Worm (Caenorhabditis elegans) whole organism, late embryonic: Measurements from ENCODE around the gene btb-2.

Source experiments
- C08G9.2 ChIP-seq: sonication (generic microtip); optimal IDR thresholded peaks from 2 replicates; lab custom pipeline; 2016; ENCODE audit warnings: mild to moderate bottlenecking, missing genetic modification characterization, moderate library complexity, missing compliant biosample characterization
- C38D4.7 ChIP-seq: fragments of 200-800 bp; sonication (Bioruptor generic); optimal IDR thresholded peaks from 2 replicates; lab custom pipeline; 2018; ENCODE audit warnings: mild to moderate bottlenecking, missing genetic modification characterization, moderate library complexity, missing compliant biosample characterization
- F13H6.1 ChIP-seq: sonication (generic microtip); optimal IDR thresholded peaks from 2 replicates; lab custom pipeline; 2016; ENCODE audit warnings: missing genetic modification characterization, missing compliant biosample characterization
- K09A11.1 ChIP-seq: sonication (generic microtip); optimal IDR thresholded peaks from 2 replicates; lab custom pipeline; 2017; ENCODE audit warnings: antibody characterized with exemption, mild to moderate bottlenecking, missing genetic modification characterization, missing compliant biosample characterization; ENCODE audit not compliant: insufficient read depth
- Y22D7AL.16 ChIP-seq: sonication (generic microtip); optimal IDR thresholded peaks from 2 replicates; lab custom pipeline; 2016; ENCODE audit warnings: missing genetic modification characterization, missing compliant biosample characterization
- ama-1 ChIP-seq: fragments of 150-350 bp; optimal IDR thresholded peaks from 2 replicates; lab custom pipeline; 2014
- ceh-14 ChIP-seq: sonication (generic microtip); optimal IDR thresholded peaks from 2 replicates; lab custom pipeline; 2016; ENCODE audit warnings: missing genotype, missing genetic modification characterization, missing compliant biosample characterization
- ceh-18 ChIP-seq: sonication (generic microtip); optimal IDR thresholded peaks from 2 replicates; lab custom pipeline; 2016; ENCODE audit warnings: missing genetic modification characterization, missing compliant biosample characterization
- ceh-19 ChIP-seq: fragments of 200-800 bp; sonication (Bioruptor generic); optimal IDR thresholded peaks from 2 replicates; lab custom pipeline; 2018; ENCODE audit warnings: mild to moderate bottlenecking, missing genetic modification characterization, missing compliant biosample characterization
- ceh-2 ChIP-seq: sonication (generic microtip); optimal IDR thresholded peaks from 2 replicates; lab custom pipeline; 2016; ENCODE audit warnings: missing genotype, missing genetic modification characterization, missing compliant biosample characterization
- ceh-24 ChIP-seq: sonication (generic microtip); optimal IDR thresholded peaks from 2 replicates; lab custom pipeline; 2016; ENCODE audit warnings: mild to moderate bottlenecking, missing genetic modification characterization, missing compliant biosample characterization
- ceh-30 ChIP-seq: fragments of 150-350 bp; optimal IDR thresholded peaks from 2 replicates; lab custom pipeline; 2014; ENCODE audit warnings: missing biosample characterization, missing genetic modification characterization
- ceh-31 ChIP-seq: sonication (generic microtip); optimal IDR thresholded peaks from 2 replicates; lab custom pipeline; 2016; ENCODE audit warnings: missing genetic modification characterization, missing compliant biosample characterization
- ceh-34 ChIP-seq: sonication (generic microtip); optimal IDR thresholded peaks from 2 replicates; lab custom pipeline; 2016; ENCODE audit warnings: mild to moderate bottlenecking, missing genetic modification characterization, missing compliant biosample characterization
- ceh-9 ChIP-seq: sonication (generic microtip); optimal IDR thresholded peaks from 2 replicates; lab custom pipeline; 2016; ENCODE audit warnings: mild to moderate bottlenecking, missing genetic modification characterization, inconsistent platforms, missing compliant biosample characterization
- che-1 ChIP-seq: sonication (generic microtip); optimal IDR thresholded peaks from 2 replicates; lab custom pipeline; 2016; ENCODE audit warnings: mild to moderate bottlenecking, missing genetic modification characterization, missing compliant biosample characterization
- elt-4 ChIP-seq: sonication (generic microtip); optimal IDR thresholded peaks from 2 replicates; lab custom pipeline; 2016; ENCODE audit warnings: missing genetic modification characterization, missing compliant biosample characterization
- ets-4 ChIP-seq: sonication (generic microtip); optimal IDR thresholded peaks from 2 replicates; lab custom pipeline; 2016; ENCODE audit warnings: missing genetic modification characterization, missing compliant biosample characterization
- eyg-1 ChIP-seq: sonication (generic microtip); optimal IDR thresholded peaks from 2 replicates; lab custom pipeline; 2016; ENCODE audit warnings: missing genotype, missing genetic modification characterization, missing compliant biosample characterization
- fax-1 ChIP-seq: sonication (generic microtip); optimal IDR thresholded peaks from 2 replicates; lab custom pipeline; 2016; ENCODE audit warnings: missing genotype, missing genetic modification characterization, missing compliant biosample characterization
- fkh-10 ChIP-seq: fragments of 150-350 bp; optimal IDR thresholded peaks from 2 replicates; lab custom pipeline; 2014; ENCODE audit warnings: missing biosample characterization, missing genetic modification reagents, missing genetic modification characterization
- fkh-6 ChIP-seq: sonication (generic microtip); optimal IDR thresholded peaks from 2 replicates; lab custom pipeline; 2016; ENCODE audit warnings: missing genetic modification characterization, missing compliant biosample characterization
- gmeb-2 ChIP-seq: sonication (generic microtip); optimal IDR thresholded peaks from 2 replicates; lab custom pipeline; 2016; ENCODE audit warnings: missing genetic modification characterization, inconsistent platforms, missing compliant biosample characterization
- hlh-13 ChIP-seq: fragments of 200-800 bp; sonication (Bioruptor generic); optimal IDR thresholded peaks from 2 replicates; lab custom pipeline; 2018; ENCODE audit warnings: mild to moderate bottlenecking, missing genetic modification characterization, missing compliant biosample characterization
- lim-6 ChIP-seq: sonication (generic microtip); optimal IDR thresholded peaks from 2 replicates; lab custom pipeline; 2016; ENCODE audit warnings: missing genetic modification characterization, missing compliant biosample characterization
- nfya-1 ChIP-seq: sonication (generic microtip); optimal IDR thresholded peaks from 2 replicates; lab custom pipeline; 2017; ENCODE audit warnings: missing genetic modification characterization, mild to moderate bottlenecking, missing compliant biosample characterization, antibody characterized with exemption, moderate library complexity
- nhr-11 ChIP-seq: fragments of 150-350 bp; optimal IDR thresholded peaks from 2 replicates; lab custom pipeline; 2014; ENCODE audit warnings: missing biosample characterization, missing genetic modification characterization
- nhr-232 ChIP-seq: sonication (generic microtip); optimal IDR thresholded peaks from 2 replicates; lab custom pipeline; 2016; ENCODE audit warnings: missing genetic modification characterization, missing compliant biosample characterization
- npax-4 ChIP-seq: sonication (generic microtip); optimal IDR thresholded peaks from 2 replicates; lab custom pipeline; 2016; ENCODE audit warnings: missing genetic modification characterization, missing compliant biosample characterization
- odd-2 ChIP-seq: sonication (generic microtip); optimal IDR thresholded peaks from 2 replicates; lab custom pipeline; 2017; ENCODE audit warnings: antibody characterized with exemption, mild to moderate bottlenecking, missing genetic modification characterization, missing compliant biosample characterization
- pag-3 ChIP-seq: sonication (generic microtip); optimal IDR thresholded peaks from 2 replicates; lab custom pipeline; 2016; ENCODE audit warnings: missing compliant biosample characterization, missing genetic modification characterization, borderline replicate concordance
- pax-1 ChIP-seq: fragments of 150-350 bp; optimal IDR thresholded peaks from 2 replicates; lab custom pipeline; 2014; ENCODE audit warnings: missing biosample characterization, missing genetic modification characterization
- pha-2 ChIP-seq: sonication (generic microtip); optimal IDR thresholded peaks from 2 replicates; lab custom pipeline; 2017; ENCODE audit warnings: mild to moderate bottlenecking, missing genetic modification characterization, missing compliant biosample characterization
- pha-4 ChIP-seq: fragments of 150-350 bp; optimal IDR thresholded peaks from 2 replicates; lab custom pipeline; 2018; ENCODE audit warnings: missing biosample characterization, missing genetic modification reagents, missing genetic modification characterization
- pros-1 ChIP-seq: fragments of 150-350 bp; optimal IDR thresholded peaks from 2 replicates; lab custom pipeline; 2014; ENCODE audit warnings: missing biosample characterization, missing genetic modification reagents, missing genetic modification characterization
- ref-2 ChIP-seq: sonication (generic microtip); optimal IDR thresholded peaks from 2 replicates; lab custom pipeline; 2016; ENCODE audit warnings: missing genetic modification characterization, missing compliant biosample characterization
- rnt-1 ChIP-seq: sonication (generic microtip); optimal IDR thresholded peaks from 2 replicates; lab custom pipeline; 2016; ENCODE audit warnings: missing genetic modification characterization, missing compliant biosample characterization
- sox-4 ChIP-seq: sonication (generic microtip); optimal IDR thresholded peaks from 2 replicates; lab custom pipeline; 2017; ENCODE audit warnings: mild to moderate bottlenecking, missing genetic modification characterization, inconsistent platforms, missing compliant biosample characterization
- ttx-3 ChIP-seq: sonication (generic microtip); optimal IDR thresholded peaks from 2 replicates; lab custom pipeline; 2016; ENCODE audit warnings: missing genetic modification reagents, missing genetic modification characterization, missing compliant biosample characterization
- unc-55 ChIP-seq: sonication (generic microtip); optimal IDR thresholded peaks from 2 replicates; lab custom pipeline; 2017; ENCODE audit warnings: missing biosample characterization, missing genetic modification reagents, missing genetic modification characterization
- zip-5 ChIP-seq: sonication (generic microtip); optimal IDR thresholded peaks from 2 replicates; lab custom pipeline; 2016; ENCODE audit warnings: missing genetic modification characterization, missing compliant biosample characterization
- ztf-16 ChIP-seq: sonication (generic microtip); optimal IDR thresholded peaks from 2 replicates; lab custom pipeline; 2017; ENCODE audit warnings: missing genetic modification characterization, missing compliant biosample characterization

Gene btb-2

DNA sequence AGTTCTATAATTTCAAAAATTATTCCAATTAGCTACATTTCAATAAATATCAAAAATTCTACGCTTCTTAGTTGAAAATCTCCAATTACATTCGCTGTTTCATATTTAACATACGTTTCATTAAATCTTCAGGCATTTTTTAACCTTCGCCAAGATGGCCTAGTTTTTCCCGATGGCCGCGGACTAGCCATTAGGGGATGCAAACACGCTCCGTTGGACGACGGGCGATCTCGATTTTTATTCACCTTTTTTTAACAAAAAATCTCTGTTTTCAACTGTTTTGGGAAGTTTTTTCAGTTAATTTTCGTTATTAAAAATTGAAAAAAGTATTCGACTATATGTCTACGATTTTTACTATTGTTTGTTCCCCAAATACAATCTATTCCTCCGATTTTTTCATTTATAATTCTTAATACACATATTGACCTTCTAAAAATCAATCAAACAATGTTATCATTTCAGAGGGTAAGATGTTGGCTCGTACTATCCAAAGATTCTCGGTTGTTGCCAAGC is 18.5 kb upstream of the btb-2 start, which contains the start of gene F58F12.1 (continued):
- TF ChIP-seq K09A11.1 (tag; lab: Kevin White, UChicago) (no peak), ceh-9 (no peak), ceh-24 (tag; lab: Kevin White, UChicago) (no peak), nfya-1 (tag; lab: Kevin White, UChicago) (peak; percentile 26), zip-5 (tag; lab: Kevin White, UChicago) (peak; percentile 44), ceh-34 (tag; lab: Kevin White, UChicago) (peak; percentile 31), eyg-1 (tag; lab: Kevin White, UChicago) (no peak), nhr-232 (tag; lab: Kevin White, UChicago) (no peak), unc-55 (GFP tag; lab: Kevin White, UChicago) (no peak), ceh-2 (tag; lab: Kevin White, UChicago) (peak; percentile 88), F13H6.1 (tag; lab: Kevin White, UChicago) (peak; percentile 38), ceh-19 (GFP tag; lab: Kevin White, UChicago) (no peak), pax-1 (no peak), che-1 (tag; lab: Kevin White, UChicago) (no peak), ama-1 (lab: Kevin White, UChicago) (no peak), pag-3 (no peak), fkh-6 (tag; lab: Kevin White, UChicago) (peak; percentile 35), ceh-14 (peak; percentile 61), Y22D7AL.16 (tag; lab: Kevin White, UChicago) (no peak), fax-1 (tag; lab: Kevin White, UChicago) (peak; percentile 59), nhr-11 (tag; lab: Kevin White, UChicago) (no peak), npax-4 (no peak), C38D4.7 (GFP tag; lab: Kevin White, UChicago) (no peak), elt-4 (tag; lab: Kevin White, UChicago) (no peak), sox-4 (tag; lab: Kevin White, UChicago) (no peak), ceh-18 (tag; lab: Kevin White, UChicago) (peak; percentile 19), ttx-3 (no peak), C08G9.2 (tag; lab: Kevin White, UChicago) (peak; percentile 83), pha-4 (no peak), rnt-1 (tag; lab: Kevin White, UChicago) (peak; percentile 57), gmeb-2 (tag; lab: Kevin White, UChicago) (peak; percentile 12)

DNA sequence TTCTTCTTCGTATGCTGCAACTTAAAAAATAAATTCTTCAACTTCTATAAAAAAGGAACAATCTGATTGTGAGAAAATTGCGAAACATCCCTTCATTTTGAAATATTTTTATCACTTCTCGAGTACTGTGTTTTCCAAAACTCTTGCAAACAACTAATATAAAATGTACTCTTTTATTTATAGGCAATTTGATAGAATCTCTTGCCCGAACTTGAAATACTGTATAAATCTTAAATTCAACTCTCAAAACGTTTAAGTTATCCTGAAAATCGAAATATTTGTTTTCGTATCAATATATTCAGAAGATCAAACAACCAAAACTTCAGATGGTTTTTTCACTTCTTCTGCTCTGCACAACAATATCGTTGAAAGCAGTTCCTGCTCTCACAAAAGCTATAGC is 15.3 kb upstream of the btb-2 start, which contains the start of gene F58F12.4:
Gene F58F12.4 (plus strand): TSS at position 301 of the 400 bp plus-strand sequence.
- no peak for TF ChIP-seq ceh-19 (GFP tag; lab: Kevin White, UChicago)
- TF ChIP-seq pha-2 (tag; lab: Kevin White, UChicago) = no peak
- TF ChIP-seq ceh-31 (tag; lab: Kevin White, UChicago) = no peak
- TF ChIP-seq ceh-14 = no peak
- no peak for TF ChIP-seq ztf-16 (tag; lab: Kevin White, UChicago)
- no peak for TF ChIP-seq ets-4
- TF ChIP-seq, all 69 proteins: peak for 0

DNA sequence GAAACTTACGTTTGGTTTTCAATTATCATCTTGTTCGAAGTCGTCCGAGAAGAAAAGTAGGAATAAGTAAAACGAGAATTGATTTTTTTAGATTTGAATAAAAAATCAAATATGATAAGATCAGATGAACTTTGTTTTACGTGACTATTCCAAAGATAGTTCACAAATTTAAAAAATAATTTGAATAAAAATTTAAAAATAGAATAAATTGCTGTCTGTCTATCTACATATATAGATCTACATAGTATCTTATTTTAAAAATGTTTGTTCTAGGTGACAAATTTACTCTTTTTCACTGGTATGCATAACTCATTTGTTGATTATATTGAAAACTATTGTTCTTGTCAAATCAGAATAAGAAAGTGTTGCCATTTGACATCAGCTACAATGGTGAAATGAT is 13.8 kb upstream of the btb-2 start, which contains the start of gene F58F12.2:
Gene F58F12.2 (minus strand): TSS at position 101 of the 400 bp plus-strand sequence.
- TF ChIP-seq ceh-30 (tag; lab: Kevin White, UChicago) (no peak), lim-6 (tag; lab: Kevin White, UChicago) (no peak), hlh-13 (GFP tag; lab: Kevin White, UChicago) (no peak)

DNA sequence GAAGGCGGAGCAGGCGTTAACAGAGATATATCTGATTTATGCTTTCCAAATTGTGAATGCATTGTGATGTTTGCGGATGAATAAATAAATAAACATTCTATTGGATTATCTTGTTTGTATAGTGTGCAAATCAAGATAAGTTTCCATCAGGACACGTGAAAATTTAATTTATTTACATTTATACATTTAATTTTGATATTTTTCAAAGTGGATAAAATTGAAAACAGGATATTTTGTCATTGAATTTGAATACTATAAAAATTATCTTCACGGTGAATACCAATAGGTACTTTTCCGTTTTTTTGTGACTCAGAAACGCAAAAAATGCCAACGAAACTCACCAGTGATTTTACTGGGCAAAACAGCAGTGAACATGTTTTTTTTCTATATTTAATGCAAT is 10.6 kb upstream of the btb-2 start, which contains the start of gene F58F12.3:
Gene F58F12.3 (minus strand): TSS at position 101 of the 400 bp plus-strand sequence.
- TF ChIP-seq nhr-232 (tag; lab: Kevin White, UChicago) (no peak), pros-1 (tag; lab: Kevin White, UChicago) (no peak), fkh-10 (no peak), ref-2 (no peak), odd-2 (tag; lab: Kevin White, UChicago) (no peak), ceh-2 (tag; lab: Kevin White, UChicago) (no peak)
